Worm (Caenorhabditis elegans) whole organism, dauer: ENCODE results near the gene cdc-48.1.

Experiments used
- unc-62 ChIP-seq: sonication (generic microtip); optimal IDR thresholded peaks from 2 replicates; lab custom pipeline; 2017; ENCODE audit warnings: missing biosample characterization, missing genetic modification reagents, missing genetic modification characterization

Gene cdc-48.1

ce11 chrII:10580833-10581232 is 17.6 kb upstream of the cdc-48.1 start, which contains the start of gene dap-3:
Gene dap-3 (plus strand): TSS chrII:10581133.
- TF ChIP-seq unc-62 (GFP tag; lab: Kevin White, UChicago): no peak

- TF ChIP-seq unc-62 (GFP tag; lab: Kevin White, UChicago): no peak
Observed at ce11 chrII:10579655-10580054, 16.4 kb upstream of the cdc-48.1 start, which contains the start of gene dohh-1. Gene dohh-1 (plus strand): TSS chrII:10579955.

- no peak for TF ChIP-seq unc-62 (GFP tag; lab: Kevin White, UChicago)
Observed at ce11 chrII:10578843-10579430, 15.7 kb upstream of the cdc-48.1 start, which contains the start of gene rpb-6. Gene rpb-6 (plus strand): TSS chrII:10579380.

ce11 chrII:10574177-10574576 is 11.0 kb upstream of the cdc-48.1 start:
- no peak for TF ChIP-seq unc-62 (GFP tag; lab: Kevin White, UChicago)

- no peak for TF ChIP-seq unc-62 (GFP tag; lab: Kevin White, UChicago)
Observed at ce11 chrII:10571967-10572366, 8.8 kb upstream of the cdc-48.1 start, which contains the start of gene C06A1.3. Gene C06A1.3 (plus strand): TSS chrII:10572267.

- no peak for TF ChIP-seq unc-62 (GFP tag; lab: Kevin White, UChicago)
Observed at ce11 chrII:10570302-10570701, 7.1 kb upstream of the cdc-48.1 start, which contains the start of gene txt-13. Gene txt-13 (plus strand): TSS chrII:10570602.

ce11 chrII:10569498-10569897 is 6.3 kb upstream of the cdc-48.1 start:
- no peak for TF ChIP-seq unc-62 (GFP tag; lab: Kevin White, UChicago)

ce11 chrII:10566458-10566857 is 3.3 kb upstream of the cdc-48.1 start:
- no peak for TF ChIP-seq unc-62 (GFP tag; lab: Kevin White, UChicago)

- no peak for TF ChIP-seq unc-62 (GFP tag; lab: Kevin White, UChicago)
Observed at ce11 chrII:10564578-10564977, 1.4 kb upstream of the cdc-48.1 start, which contains the start of the genes C06A1.6 and C06A1.7. Gene C06A1.6 (minus strand): TSS chrII:10564678. Gene C06A1.7 (plus strand): TSS chrII:10564891.

- TF ChIP-seq unc-62 (GFP tag; lab: Kevin White, UChicago): no peak
Observed at ce11 chrII:10559671-10560184, 3.5 kb downstream of the cdc-48.1 start.

- TF ChIP-seq unc-62 (GFP tag; lab: Kevin White, UChicago): no peak
Observed at ce11 chrII:10558962-10559415, 4.2 kb downstream of the cdc-48.1 start.

ce11 chrII:10558345-10558744 is 4.9 kb downstream of the cdc-48.1 start:
- TF ChIP-seq unc-62 (GFP tag; lab: Kevin White, UChicago): no peak

- no peak for TF ChIP-seq unc-62 (GFP tag; lab: Kevin White, UChicago)
Observed at ce11 chrII:10557206-10557574, 6.0 kb downstream of the cdc-48.1 start.

ce11 chrII:10556550-10557205 is 6.5 kb downstream of the cdc-48.1 start:
- TF ChIP-seq unc-62 (GFP tag; lab: Kevin White, UChicago): no peak

ce11 chrII:10555484-10556075 is 7.6 kb downstream of the cdc-48.1 start:
- TF ChIP-seq unc-62 (GFP tag; lab: Kevin White, UChicago): no peak

ce11 chrII:10554972-10555371 is 8.2 kb downstream of the cdc-48.1 start, which contains the start of gene mnk-1:
Gene mnk-1 (minus strand): TSS chrII:10555044.
- TF ChIP-seq unc-62 (GFP tag; lab: Kevin White, UChicago): no peak
